Worm (Caenorhabditis elegans) whole organism, L2 larva: Measurements from ENCODE around the gene C08F11.10.

Experiments used
- C34F6.9 ChIP-seq: fragments of 150-350 bp; optimal IDR thresholded peaks from 2 replicates; lab custom pipeline; 2014; ENCODE audit warnings: missing biosample characterization, missing genetic modification characterization
- F13H6.1 ChIP-seq: sonication (generic microtip); optimal IDR thresholded peaks from 2 replicates; lab custom pipeline; 2016; ENCODE audit warnings: missing genetic modification characterization, missing compliant biosample characterization
- Y55F3AM.14 ChIP-seq: fragments of 200-800 bp; sonication (Bioruptor generic); optimal IDR thresholded peaks from 2 replicates; lab custom pipeline; 2018; ENCODE audit warnings: mild to moderate bottlenecking, missing genetic modification characterization, missing compliant biosample characterization
- ZK546.5 ChIP-seq: sonication (generic microtip); optimal IDR thresholded peaks from 2 replicates; lab custom pipeline; 2017; ENCODE audit warnings: missing biosample characterization, missing genetic modification characterization
- aly-2 ChIP-seq: fragments of 150-350 bp; optimal IDR thresholded peaks from 2 replicates; lab custom pipeline; 2014; ENCODE audit warnings: missing biosample characterization, missing genetic modification characterization
- blmp-1 ChIP-seq: sonication (generic microtip); optimal IDR thresholded peaks from 2 replicates; lab custom pipeline; 2017; ENCODE audit warnings: missing genetic modification characterization, mild to moderate bottlenecking, missing compliant biosample characterization, antibody characterized with exemption, moderate library complexity; ENCODE audit not compliant: insufficient read depth
- ceh-16 ChIP-seq: fragments of 150-350 bp; optimal IDR thresholded peaks from 2 replicates; lab custom pipeline; 2014; ENCODE audit warnings: missing biosample characterization, missing genetic modification characterization
- crh-2 ChIP-seq: sonication (generic microtip); optimal IDR thresholded peaks from 2 replicates; lab custom pipeline; 2017; ENCODE audit warnings: missing biosample characterization, missing genetic modification characterization
- dmd-4 ChIP-seq: sonication (generic microtip); optimal IDR thresholded peaks from 2 replicates; lab custom pipeline; 2017; ENCODE audit warnings: missing biosample characterization, missing genetic modification characterization
- elt-1 ChIP-seq: fragments of 150-350 bp; optimal IDR thresholded peaks from 2 replicates; lab custom pipeline; 2014; ENCODE audit warnings: missing biosample characterization, missing genetic modification characterization
- fos-1 ChIP-seq: fragments of 150-350 bp; optimal IDR thresholded peaks from 2 replicates; lab custom pipeline; 2014; ENCODE audit warnings: missing biosample characterization, missing genetic modification characterization
- gmeb-1 ChIP-seq: fragments of 150-350 bp; optimal IDR thresholded peaks from 2 replicates; lab custom pipeline; 2014; ENCODE audit warnings: missing biosample characterization, missing genetic modification characterization
- lin-13 ChIP-seq: fragments of 150-350 bp; optimal IDR thresholded peaks from 2 replicates; lab custom pipeline; 2014; ENCODE audit warnings: missing biosample characterization, missing genetic modification reagents, missing genetic modification characterization
- lin-39 ChIP-seq: fragments of 150-350 bp; optimal IDR thresholded peaks from 2 replicates; lab custom pipeline; 2014; ENCODE audit warnings: missing biosample characterization, missing genetic modification reagents, missing genetic modification characterization
- lsy-2 ChIP-seq, 2 experiments: fragments of 150-350 bp in 1 of 2; sonication (generic microtip) in 1 of 2; optimal IDR thresholded peaks; 2 replicates each; lab custom pipeline; 2014 to 2017; ENCODE audit warnings: missing biosample characterization in 2 of 2, missing genetic modification characterization in 2 of 2
- mab-5 ChIP-seq: fragments of 150-350 bp; optimal IDR thresholded peaks from 2 replicates; lab custom pipeline; 2014; ENCODE audit warnings: missing biosample characterization, missing genetic modification characterization
- mbf-1 ChIP-seq: sonication (generic microtip); optimal IDR thresholded peaks from 2 replicates; lab custom pipeline; 2017; ENCODE audit warnings: missing biosample characterization, missing genetic modification characterization
- mdl-1 ChIP-seq, 2 experiments: fragments of 150-350 bp in 1 of 2; sonication (generic microtip) in 1 of 2; optimal IDR thresholded peaks; 2 replicates each; lab custom pipeline; 2017; ENCODE audit warnings: missing biosample characterization in 2 of 2, missing genetic modification characterization in 2 of 2
- nhr-10 ChIP-seq: sonication (generic microtip); optimal IDR thresholded peaks from 2 replicates; lab custom pipeline; 2017; ENCODE audit warnings: missing biosample characterization, missing genetic modification characterization
- nhr-11 ChIP-seq: fragments of 150-350 bp; optimal IDR thresholded peaks from 2 replicates; lab custom pipeline; 2014; ENCODE audit warnings: missing biosample characterization, missing genetic modification characterization
- nhr-12 ChIP-seq: fragments of 150-350 bp; optimal IDR thresholded peaks from 2 replicates; lab custom pipeline; 2014; ENCODE audit warnings: missing biosample characterization, missing genetic modification characterization
- nhr-129 ChIP-seq: fragments of 150-350 bp; optimal IDR thresholded peaks from 2 replicates; lab custom pipeline; 2014; ENCODE audit warnings: missing biosample characterization, missing genetic modification characterization
- nhr-23 ChIP-seq: fragments of 150-350 bp; optimal IDR thresholded peaks from 2 replicates; lab custom pipeline; 2014; ENCODE audit warnings: missing biosample characterization, missing genetic modification reagents, missing genetic modification characterization
- nhr-237 ChIP-seq: fragments of 150-350 bp; optimal IDR thresholded peaks from 2 replicates; lab custom pipeline; 2014; ENCODE audit warnings: missing biosample characterization, missing genetic modification characterization
- nhr-25 ChIP-seq: fragments of 150-350 bp; sonication (generic microtip); optimal IDR thresholded peaks from 3 replicates; lab custom pipeline; 2014; ENCODE audit warnings: missing biosample characterization, missing genetic modification characterization
- peb-1 ChIP-seq: fragments of 150-350 bp; optimal IDR thresholded peaks from 2 replicates; lab custom pipeline; 2014; ENCODE audit warnings: missing biosample characterization, missing genetic modification characterization
- sem-4 ChIP-seq: fragments of 150-350 bp; optimal IDR thresholded peaks from 2 replicates; lab custom pipeline; 2014; ENCODE audit warnings: missing biosample characterization, missing genetic modification reagents, missing genetic modification characterization
- skn-1 ChIP-seq: sonication (generic microtip); optimal IDR thresholded peaks from 2 replicates; lab custom pipeline; 2017; ENCODE audit warnings: missing biosample characterization, missing genetic modification characterization
- sma-9 ChIP-seq, 2 experiments: fragments of 150-350 bp in 1 of 2; sonication (generic microtip) in 1 of 2; optimal IDR thresholded peaks; 2 replicates each; lab custom pipeline; 2014 to 2016; ENCODE audit warnings: missing genetic modification characterization in 2 of 2, mild to moderate bottlenecking in 1 of 2, missing biosample characterization in 1 of 2, missing compliant biosample characterization in 1 of 2, missing genetic modification reagents in 1 of 2, moderate library complexity in 1 of 2
- snpc-4 ChIP-seq: fragments of 150-350 bp; optimal IDR thresholded peaks from 2 replicates; lab custom pipeline; 2014; ENCODE audit warnings: missing biosample characterization, missing genetic modification characterization
- unc-39 ChIP-seq: fragments of 150-350 bp; optimal IDR thresholded peaks from 2 replicates; lab custom pipeline; 2014; ENCODE audit warnings: missing biosample characterization, missing genetic modification characterization
- unc-55 ChIP-seq: fragments of 150-350 bp; sonication (generic microtip); optimal IDR thresholded peaks from 3 replicates; lab custom pipeline; 2014; ENCODE audit warnings: missing biosample characterization, missing genetic modification reagents, missing genetic modification characterization
- unc-62 ChIP-seq: fragments of 150-350 bp; optimal IDR thresholded peaks from 2 replicates; lab custom pipeline; 2014; ENCODE audit warnings: missing biosample characterization, missing genetic modification reagents, missing genetic modification characterization
- zag-1 ChIP-seq: fragments of 150-350 bp; optimal IDR thresholded peaks from 2 replicates; lab custom pipeline; 2014; ENCODE audit warnings: missing biosample characterization, missing genetic modification characterization
- ztf-4 ChIP-seq: fragments of 150-350 bp; optimal IDR thresholded peaks from 2 replicates; lab custom pipeline; 2014; ENCODE audit warnings: missing biosample characterization, missing genetic modification characterization

The C08F11.10 gene

DNA sequence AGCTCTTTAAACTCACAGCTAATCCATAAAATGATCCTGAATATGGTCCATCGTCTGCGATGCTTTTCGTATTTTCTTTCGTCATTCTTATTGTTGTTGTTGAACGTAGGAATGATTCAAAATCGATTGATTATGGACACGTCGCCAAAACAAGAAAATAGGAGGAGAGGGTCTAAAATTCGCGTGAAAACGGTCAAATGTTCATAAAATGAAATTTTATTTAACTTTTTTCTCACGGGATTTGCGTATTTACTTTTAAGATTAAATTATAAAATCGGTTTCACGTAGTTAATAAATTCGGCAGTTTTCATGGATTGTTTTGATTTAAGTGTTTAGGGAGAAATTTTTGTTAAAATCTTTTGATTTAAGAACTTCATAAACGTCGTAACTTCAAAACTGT, at the start of gene C08F11.10:
TSS of gene C08F11.10 (minus strand) at position 101 of the 400 bp plus-strand sequence.
- TF ChIP-seq peb-1 (tag; lab: Kevin White, UChicago) (no peak), zag-1 (tag; lab: Kevin White, UChicago) (no peak), elt-1 (tag; lab: Kevin White, UChicago) (no peak), nhr-11 (no peak), nhr-25 (tag; lab: Kevin White, UChicago) (no peak)
- TF ChIP-seq, all 48 proteins: peak for 0

DNA sequence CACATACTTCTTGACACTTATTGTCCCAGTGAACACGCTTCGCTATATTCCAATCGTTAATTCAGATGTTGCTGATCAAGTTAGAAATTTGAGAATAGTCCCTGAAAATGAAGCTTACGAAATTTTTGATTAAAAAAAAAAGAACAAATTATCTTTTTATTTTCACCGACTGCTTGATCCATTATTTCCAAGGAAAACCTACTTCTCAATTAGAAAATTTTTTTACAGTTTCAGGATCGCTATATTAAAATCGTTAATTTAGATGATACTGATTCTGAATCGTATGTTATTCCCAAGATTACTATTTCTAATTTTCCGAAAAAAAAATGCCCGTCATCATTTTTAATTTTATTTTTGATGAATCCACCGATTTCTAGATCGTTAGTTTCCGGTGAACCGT, 49.6 kb upstream of the C08F11.10 start, which contains the start of gene T23G4.127:
TSS of gene T23G4.127 (minus strand) at position 101 of the 400 bp plus-strand sequence.
- TF ChIP-seq skn-1 (no peak), zag-1 (tag; lab: Kevin White, UChicago) (no peak), fos-1 (no peak), mbf-1 (no peak), elt-1 (tag; lab: Kevin White, UChicago) (no peak), nhr-23 (tag; lab: Kevin White, UChicago) (no peak), F13H6.1 (no peak)

DNA sequence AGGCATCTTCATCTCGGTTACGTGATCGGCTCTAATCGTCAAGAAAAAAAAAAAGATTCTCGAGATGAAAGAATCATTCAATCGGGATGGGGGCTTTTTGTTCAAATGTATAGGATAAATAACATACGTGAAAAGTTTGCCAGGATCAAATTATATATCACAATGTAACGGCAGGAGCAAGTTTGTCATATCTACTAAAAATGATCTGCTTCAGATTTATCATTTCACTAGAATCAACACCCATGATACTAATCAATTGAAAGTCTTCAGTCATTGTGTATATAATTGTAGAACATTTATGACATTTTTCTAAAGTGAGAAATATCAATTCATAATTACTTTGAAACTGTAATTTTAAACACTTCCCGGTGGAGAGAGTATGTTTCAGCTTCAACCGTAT, 47.9 kb upstream of the C08F11.10 start:
- TF ChIP-seq blmp-1 (tag; lab: Kevin White, UChicago) (no peak), nhr-237 (tag; lab: Kevin White, UChicago) (no peak), gmeb-1 (no peak), aly-2 (tag; lab: Kevin White, UChicago) (no peak), nhr-10 (tag; lab: Kevin White, UChicago) (no peak), C34F6.9 (tag; lab: Kevin White, UChicago) (no peak), unc-62 (no peak), nhr-129 (tag; lab: Kevin White, UChicago) (no peak), dmd-4 (tag; lab: Kevin White, UChicago) (no peak), ztf-4 (no peak), nhr-12 (tag; lab: Kevin White, UChicago) (no peak), nhr-11 (no peak), sem-4 (tag; lab: Kevin White, UChicago) (no peak), mab-5 (no peak), mbf-1 (no peak), unc-39 (no peak)

DNA sequence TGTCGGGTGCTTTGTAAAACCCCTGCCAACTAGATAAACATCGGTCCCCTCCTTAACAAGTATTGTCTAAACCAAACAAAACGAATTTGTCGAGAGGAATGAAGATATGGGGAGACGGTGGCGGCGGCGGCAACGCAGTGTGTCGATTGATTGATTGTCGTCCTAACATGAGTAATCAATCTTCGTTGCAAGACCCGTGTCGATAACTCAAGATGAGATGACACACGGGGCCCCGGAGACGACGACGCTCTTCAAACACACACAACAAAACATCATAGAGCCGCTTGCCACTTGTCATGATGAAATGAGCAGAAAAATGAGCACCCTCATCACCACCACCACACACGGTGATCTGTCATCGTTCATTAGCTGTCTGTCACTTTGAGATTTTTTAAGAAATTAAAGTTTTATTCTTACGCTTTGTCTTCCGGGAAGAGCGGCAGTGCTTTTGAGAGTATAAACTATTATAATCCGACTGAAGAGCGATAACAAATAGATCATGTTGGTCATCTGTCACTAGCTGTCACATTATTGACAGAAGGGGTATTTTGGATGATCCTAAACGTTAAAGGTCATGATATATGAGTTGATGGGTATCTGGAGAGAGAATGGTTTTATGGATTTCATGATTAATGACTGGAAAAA, 46.8 kb upstream of the C08F11.10 start:
- no peak for TF ChIP-seq mdl-1 (tag; optimal IDR thresholded peaks at IDR 0.05; lab: Kevin White, UChicago)
- no peak for TF ChIP-seq gmeb-1
- peak; percentile 68 for TF ChIP-seq F13H6.1
- TF ChIP-seq sem-4 (tag; lab: Kevin White, UChicago) = peak; percentile 27
- TF ChIP-seq sma-9 (GFP tag; optimal IDR thresholded peaks at IDR 0.05; lab: Kevin White, UChicago) = peak; percentile 37
- no peak for TF ChIP-seq sma-9 (tag; optimal IDR thresholded peaks at IDR 0.05; lab: Kevin White, UChicago)
- TF ChIP-seq mab-5 = peak; percentile 97
- no peak for TF ChIP-seq snpc-4
- peak; percentile 93 for TF ChIP-seq lin-39
- TF ChIP-seq nhr-25 (tag; lab: Kevin White, UChicago) = peak; percentile 42
- peak; percentile 32 for TF ChIP-seq zag-1 (tag; lab: Kevin White, UChicago)
- TF ChIP-seq ceh-16 = peak; percentile 98
- TF ChIP-seq crh-2 (tag; lab: Kevin White, UChicago) = peak; percentile 19
- TF ChIP-seq unc-55 (GFP tag; lab: Kevin White, UChicago) = peak; percentile 7
- TF ChIP-seq lsy-2 (tag; optimal IDR thresholded peaks at IDR 0.05; lab: Kevin White, UChicago) = peak in 1 of 2 experiments; percentile 36
- TF ChIP-seq nhr-129 (tag; lab: Kevin White, UChicago) = peak; percentile 78
- TF ChIP-seq Y55F3AM.14 (GFP tag; lab: Kevin White, UChicago) = peak; percentile 33
- peak; percentile 97 for TF ChIP-seq unc-62
- no peak for TF ChIP-seq nhr-12 (tag; lab: Kevin White, UChicago)

DNA sequence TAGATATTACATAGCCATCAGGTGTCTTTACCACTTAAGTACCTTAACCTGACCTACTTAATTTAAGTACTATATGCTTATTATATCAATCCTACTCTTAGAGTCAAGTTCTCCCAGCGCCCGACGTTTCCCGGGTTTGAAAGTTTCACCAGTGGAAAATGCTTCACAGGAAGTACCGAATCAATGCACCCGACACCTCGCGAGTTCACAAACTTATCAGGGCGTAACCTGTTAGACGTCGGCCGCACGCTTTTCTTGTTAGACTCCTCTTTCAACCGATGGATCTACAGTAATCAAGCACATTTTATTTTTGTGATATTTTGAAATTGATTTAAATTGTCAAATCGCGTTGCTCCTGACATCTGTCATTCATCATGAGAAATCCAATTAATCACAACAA, 46.3 kb upstream of the C08F11.10 start:
- TF ChIP-seq zag-1 (tag; lab: Kevin White, UChicago) (no peak), lin-13 (no peak), snpc-4 (peak; percentile 30), ZK546.5 (tag; lab: Kevin White, UChicago) (no peak)
